Fruit fly (Drosophila melanogaster): ENCODE measurements around the gene CG9915.

CG9915 gene

DNA sequence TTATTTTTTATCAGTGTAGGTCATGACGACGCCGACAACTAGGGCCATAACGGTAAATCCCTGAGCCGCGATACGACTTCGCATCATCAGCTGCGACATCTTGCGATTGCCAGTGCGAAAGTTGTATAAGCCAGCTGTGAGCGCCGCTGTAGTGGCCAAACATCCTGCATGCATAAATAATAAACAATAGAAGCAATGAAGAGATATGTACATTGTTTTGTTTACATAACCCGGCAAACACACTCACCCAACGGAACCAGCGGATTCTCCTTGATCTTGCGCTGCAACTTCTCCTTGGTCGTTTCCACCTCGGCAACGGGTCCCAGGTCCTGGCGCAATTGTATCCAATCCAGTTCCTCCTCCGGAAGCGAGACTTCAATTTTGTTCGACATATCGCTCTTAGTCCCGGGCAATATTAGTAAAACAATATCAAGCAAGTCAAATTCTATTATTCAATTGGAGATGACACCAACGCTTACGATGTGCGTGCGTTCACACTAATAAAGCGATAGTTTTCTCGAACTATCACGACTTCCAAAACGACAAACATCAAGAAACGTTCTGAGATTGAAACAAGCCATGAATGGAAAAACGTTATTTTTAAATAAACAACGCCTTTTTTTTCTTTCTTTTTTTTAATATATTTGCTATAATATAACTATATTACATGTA, 18.8 kb upstream of the CG9915 start (continued):
- TF ChIP-seq ftz-f1 (GFP tag; optimal IDR thresholded peaks at IDR 0.05) (no peak), Stat92E (GFP tag; optimal IDR thresholded peaks at IDR 0.05) (no peak), CG17361 (GFP tag; IDR thresholded peaks at IDR 0.05) (0 out of 3 replicates have a peak, but pooled peaks have one; percentile 10), CG9932 (GFP tag; IDR thresholded peaks at IDR 0.05) (peak; percentile 69), Blimp-1 (GFP tag; optimal IDR thresholded peaks at IDR 0.05) (no peak), ab (GFP tag; optimal IDR thresholded peaks at IDR 0.05) (no peak), CG17612 (GFP tag; IDR thresholded peaks at IDR 0.05) (no peak), Fer2 (tag; optimal IDR thresholded peaks at IDR 0.05) (no peak), fd64A (GFP tag; optimal IDR thresholded peaks at IDR 0.05) (no peak), CG11093 (GFP tag; IDR thresholded peaks at IDR 0.05) (no peak), btn (GFP tag; optimal IDR thresholded peaks at IDR 0.05) (no peak), CG15073 (GFP tag; optimal IDR thresholded peaks at IDR 0.05) (no peak), Scr (GFP tag; IDR thresholded peaks at IDR 0.05; ENCODE audit: partially characterized antibody) (peak; percentile 86), CG14710 (tag; optimal IDR thresholded peaks at IDR 0.05) (peak; percentile 10), bbx (GFP tag; IDR thresholded peaks at IDR 0.05; ENCODE audit: partially characterized antibody) (peak; percentile 87), CG4854 (GFP tag; optimal IDR thresholded peaks at IDR 0.05) (no peak), Awh (GFP tag; IDR thresholded peaks at IDR 0.05) (no peak), peb (GFP tag; IDR thresholded peaks at IDR 0.05) (no peak), oc (tag; optimal IDR thresholded peaks at IDR 0.05) (no peak), vnd (GFP tag; IDR thresholded peaks at IDR 0.05; ENCODE audit: partially characterized antibody) (peak; percentile 61; the same call in 2 of the 3 replicates), CG7357 (GFP tag; IDR thresholded peaks at IDR 0.05) (peak; percentile 12; the same call in 2 of the 3 replicates), bowl (GFP tag; IDR thresholded peaks at IDR 0.05) (no peak), Hand (GFP tag; optimal IDR thresholded peaks at IDR 0.05) (no peak)

DNA sequence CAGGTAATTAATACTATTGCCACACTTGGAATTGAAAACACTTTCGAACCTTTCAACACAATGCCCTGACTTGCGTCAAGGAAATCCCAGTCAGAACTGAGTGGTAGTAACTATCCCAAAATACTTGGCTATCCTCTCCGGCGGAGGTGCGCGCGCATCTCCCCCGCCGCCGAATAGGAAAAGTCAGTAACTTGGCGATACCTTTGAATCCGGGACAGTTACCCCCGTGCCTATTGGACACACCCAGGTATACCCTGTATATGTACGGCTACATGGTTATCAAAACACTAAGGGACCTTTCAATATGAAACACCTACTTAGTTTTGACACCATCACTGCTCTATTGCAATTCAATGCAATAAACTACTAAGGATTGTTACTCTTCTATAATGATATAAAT, 17.7 kb upstream of the CG9915 start, which contains the start of gene CG9919:
CG9919 (minus strand) TSS at position 101 of the 400 bp plus-strand sequence.
- TF ChIP-seq eve (GFP tag; optimal IDR thresholded peaks at IDR 0.05) (no peak), CG7839 (tag; optimal IDR thresholded peaks at IDR 0.05) (no peak), pzg (GFP tag; optimal IDR thresholded peaks at IDR 0.05) (peak; percentile 3), CG6254 (GFP tag; optimal IDR thresholded peaks at IDR 0.05) (no peak), E2f1 (GFP tag; IDR thresholded peaks at IDR 0.05) (no peak), Mrtf (GFP tag; IDR thresholded peaks at IDR 0.05) (no peak), schlank (tag; optimal IDR thresholded peaks at IDR 0.05) (no peak), mirr (GFP tag; optimal IDR thresholded peaks at IDR 0.05) (no peak), Dref (GFP tag; IDR thresholded peaks at IDR 0.05) (no peak), nerfin-2 (GFP tag; IDR thresholded peaks at IDR 0.05; ENCODE audit: partially characterized antibody) (no peak), CG12155 (GFP tag; optimal IDR thresholded peaks at IDR 0.05) (no peak), CG17186 (GFP tag; optimal IDR thresholded peaks at IDR 0.05) (no peak), ken (GFP tag; IDR thresholded peaks at IDR 0.05) (no peak), sens (GFP tag) (no peak), CG2116 (GFP tag; optimal IDR thresholded peaks at IDR 0.05) (no peak), HmgD (GFP tag; optimal IDR thresholded peaks at IDR 0.05) (no peak), CG15601 (tag; optimal IDR thresholded peaks at IDR 0.05) (no peak), Sry-δ (GFP tag; optimal IDR thresholded peaks at IDR 0.05) (no peak), CG9437 (GFP tag; optimal IDR thresholded peaks at IDR 0.05) (no peak), Sox102F (GFP tag; optimal IDR thresholded peaks at IDR 0.05) (no peak), CG13894 (tag; optimal IDR thresholded peaks at IDR 0.05) (no peak), Nf-YB (GFP tag; optimal IDR thresholded peaks at IDR 0.05) (no peak), luna (GFP tag; optimal IDR thresholded peaks at IDR 0.05) (no peak), Nf-YA (GFP tag; IDR thresholded peaks at IDR 0.05) (no peak), Mad (GFP tag; optimal IDR thresholded peaks at IDR 0.05) (no peak), fd64A (GFP tag; optimal IDR thresholded peaks at IDR 0.05) (no peak), org-1 (GFP tag; optimal IDR thresholded peaks at IDR 0.05) (no peak), gt (GFP tag; IDR thresholded peaks at IDR 0.05) (no peak), Dbx (GFP tag; IDR thresholded peaks at IDR 0.05) (no peak)

All from whole organism, embryonic.